Fruit fly (Drosophila melanogaster) whole organism, pupa: Measurements from ENCODE around the gene Acp95EF.

Experiments used
- CG10348 ChIP-seq: fragments of 200-800 bp; sonication (Bioruptor generic); IDR thresholded peaks from 2 replicates; pipeline ENCODE4 v1.3.6; 2022; ENCODE audit warnings: missing biosample characterization, missing genetic modification characterization
- CG12605 ChIP-seq: fragments of 200-800 bp; sonication (Bioruptor generic); IDR thresholded peaks from 2 replicates; pipeline ENCODE4 v1.3.6; 2022; ENCODE audit warnings: missing biosample characterization, missing genetic modification characterization
- CG13204 ChIP-seq: fragments of 200-800 bp; sonication (Bioruptor generic); optimal IDR thresholded peaks from 2 replicates; lab custom pipeline; 2018; ENCODE audit warnings: missing biosample characterization, mild to moderate bottlenecking, missing genetic modification characterization, moderate library complexity
- CG14655 ChIP-seq: fragments of 200-800 bp; sonication (Bioruptor generic); optimal IDR thresholded peaks from 3 replicates; lab custom pipeline; 2017; ENCODE audit warnings: mild to moderate bottlenecking, missing biosample characterization, missing genetic modification reagents, missing genetic modification characterization
- D1 ChIP-seq: fragments of 200-800 bp; sonication (Bioruptor generic); optimal IDR thresholded peaks from 2 replicates; lab custom pipeline; 2018; ENCODE audit warnings: missing biosample characterization, mild to moderate bottlenecking, missing genetic modification characterization, moderate library complexity
- EcR ChIP-seq: fragments of 200-800 bp; sonication (Bioruptor generic); optimal IDR thresholded peaks from 3 replicates; lab custom pipeline; 2019; ENCODE audit warnings: missing biosample characterization, missing genetic modification characterization, mild to moderate bottlenecking, moderate library complexity, missing genetic modification reagents
- Pif1B ChIP-seq: fragments of 200-800 bp; sonication (Bioruptor generic); optimal IDR thresholded peaks from 3 replicates; lab custom pipeline; 2016; ENCODE audit warnings: missing biosample characterization, missing genetic modification characterization
- fd96Ca ChIP-seq: fragments of 200-800 bp; sonication (Bioruptor generic); IDR thresholded peaks from 3 replicates; pipeline ENCODE4 v1.3.6; 2022; ENCODE audit warnings: missing biosample characterization, missing genetic modification characterization

dm6 chr3R:24205234-24205894, 23.4 kb upstream of the Acp95EF start:
- TF ChIP-seq Pif1B (GFP tag; lab: Kevin White, UChicago) (no peak), CG14655 (no peak), CG10348 (GFP tag; lab: Robert Waterston, UW) (no peak), CG13204 (GFP tag; lab: Kevin White, UChicago) (no peak), CG12605 (no peak), EcR (GFP tag; lab: Kevin White, UChicago) (no peak), D1 (tag; lab: Kevin White, UChicago) (no peak), fd96Ca (GFP tag; lab: Robert Waterston, UW) (no peak)
